Fruit fly (Drosophila melanogaster): ENCODE data around the gene CG13841.

The CG13841 gene

dm6 chr3R:22752929-22753328, 14.6 kb downstream of the CG13841 start:
- no peak for TF ChIP-seq ham (GFP tag; IDR thresholded peaks at IDR 0.05)
- TF ChIP-seq Nf-YC (tag; optimal IDR thresholded peaks at IDR 0.05), result no peak
- TF ChIP-seq CG1832 (GFP tag; optimal IDR thresholded peaks at IDR 0.05), result no peak
- TF ChIP-seq twi (tag; optimal IDR thresholded peaks at IDR 0.05), result no peak
- TF ChIP-seq nerfin-1 (tag; optimal IDR thresholded peaks at IDR 0.05), result no peak
- no peak for TF ChIP-seq Med (GFP tag)
- TF ChIP-seq CG7928 (GFP tag; optimal IDR thresholded peaks at IDR 0.05), result peak; percentile 73
- no peak for TF ChIP-seq ro (GFP tag; IDR thresholded peaks at IDR 0.05)
- no peak for TF ChIP-seq croc (GFP tag; conservative IDR thresholded peaks at IDR 0.05)
- no peak for TF ChIP-seq CG2875 (GFP tag; optimal IDR thresholded peaks at IDR 0.05)
- no peak for TF ChIP-seq Fer2 (tag; optimal IDR thresholded peaks at IDR 0.05)
- TF ChIP-seq ewg (GFP tag; optimal IDR thresholded peaks at IDR 0.05), result peak; percentile 81
- no peak for TF ChIP-seq ranshi (GFP tag; IDR thresholded peaks at IDR 0.05)
- TF ChIP-seq Deaf1 (tag; optimal IDR thresholded peaks at IDR 0.05), result peak; percentile 11
- TF ChIP-seq grau (tag; optimal IDR thresholded peaks at IDR 0.05), result no peak
- TF ChIP-seq CG4282 (GFP tag; optimal IDR thresholded peaks at IDR 0.05), result no peak
- no peak for TF ChIP-seq B-H2 (GFP tag; optimal IDR thresholded peaks at IDR 0.05)
- no peak for TF ChIP-seq CG10366 (GFP tag; IDR thresholded peaks at IDR 0.05)
- TF ChIP-seq psq (GFP tag; optimal IDR thresholded peaks at IDR 0.05), result no peak
- no peak for TF ChIP-seq usp (GFP tag; optimal IDR thresholded peaks at IDR 0.05)
- TF ChIP-seq hth (optimal IDR thresholded peaks at IDR 0.05), result no peak
- no peak for TF ChIP-seq E2f1 (GFP tag; IDR thresholded peaks at IDR 0.05)
- TF ChIP-seq CG18262 (tag; optimal IDR thresholded peaks at IDR 0.05), result no peak
- TF ChIP-seq CG9437 (GFP tag; optimal IDR thresholded peaks at IDR 0.05), result no peak
- TF ChIP-seq Trl (optimal IDR thresholded peaks at IDR 0.05), result peak in 1 of 2 experiments; percentile 38
- TF ChIP-seq Trl (GFP tag; optimal IDR thresholded peaks at IDR 0.05), result no peak
- TF ChIP-seq bcd (GFP tag; optimal IDR thresholded peaks at IDR 0.05), result no peak
- TF ChIP-seq D (optimal IDR thresholded peaks at IDR 0.05), result no peak
- TF ChIP-seq D (GFP tag; optimal IDR thresholded peaks at IDR 0.05), result no peak
- TF ChIP-seq TFAM (GFP tag; optimal IDR thresholded peaks at IDR 0.05), result no peak
- no peak for TF ChIP-seq HLH54F (GFP tag; optimal IDR thresholded peaks at IDR 0.05)
- no peak for TF ChIP-seq CG12659 (GFP tag; optimal IDR thresholded peaks at IDR 0.05)
- TF ChIP-seq lola (GFP tag; optimal IDR thresholded peaks at IDR 0.05), result no peak
- TF ChIP-seq crc (GFP tag; optimal IDR thresholded peaks at IDR 0.05), result no peak
- TF ChIP-seq sens (GFP tag), result peak; percentile 37
- TF ChIP-seq onecut (GFP tag; IDR thresholded peaks at IDR 0.05), result 0 out of 2 replicates have a peak, but pooled peaks have one; percentile 28
- 0 out of 3 replicates have a peak, but pooled peaks have one; percentile 29 for TF ChIP-seq CG2199 (GFP tag; IDR thresholded peaks at IDR 0.05)
- TF ChIP-seq CG18599 (GFP tag; optimal IDR thresholded peaks at IDR 0.05), result peak; percentile 21
- TF ChIP-seq ci (GFP tag; IDR thresholded peaks at IDR 0.05), result 0 out of 3 replicates have a peak, but pooled peaks have one; percentile 9
- TF ChIP-seq z (GFP tag; IDR thresholded peaks at IDR 0.05), result peak; percentile 37; the same call in 1 of the 3 replicates
- no peak for TF ChIP-seq gro (GFP tag; optimal IDR thresholded peaks at IDR 0.05)
- no peak for TF ChIP-seq tin (GFP tag; optimal IDR thresholded peaks at IDR 0.05)
- TF ChIP-seq Usf (GFP tag; optimal IDR thresholded peaks at IDR 0.05), result no peak
- TF ChIP-seq CG15514 (GFP tag; optimal IDR thresholded peaks at IDR 0.05), result peak; percentile 96
- no peak for TF ChIP-seq CG15696 (tag; optimal IDR thresholded peaks at IDR 0.05)
- TF ChIP-seq CoRest (tag; optimal IDR thresholded peaks at IDR 0.05), result no peak
- no peak for TF ChIP-seq Mad (GFP tag; optimal IDR thresholded peaks at IDR 0.05)
- TF ChIP-seq row (GFP tag; IDR thresholded peaks at IDR 0.05), result peak; percentile 27; the same call in 1 of the 3 replicates
- no peak for TF ChIP-seq CG17568 (GFP tag; optimal IDR thresholded peaks at IDR 0.05)
- TF ChIP-seq CG3407 (GFP tag; optimal IDR thresholded peaks at IDR 0.05), result no peak
- no peak for TF ChIP-seq esg (GFP tag; conservative IDR thresholded peaks at IDR 0.05)
